Worm (Caenorhabditis elegans) whole organism, L4 larva: ENCODE results near the gene tomm-22.

Experiments
- F26F4.8 ChIP-seq: fragments of 200-800 bp; sonication (Bioruptor generic); conservative IDR thresholded peaks from 2 replicates; pipeline ENCODE4 v1.3.6; 2022; ENCODE audit warnings: missing genetic modification characterization, missing compliant biosample characterization
- F44E2.7 ChIP-seq: fragments of 200-800 bp; sonication (Bioruptor generic); IDR thresholded peaks from 2 replicates; pipeline ENCODE4 v2.1.2; 2022; ENCODE audit warnings: missing genetic modification characterization, missing compliant biosample characterization
- Y75B8A.6 ChIP-seq: fragments of 200-800 bp; sonication (Bioruptor generic); IDR thresholded peaks from 2 replicates; pipeline ENCODE4 v1.3.6; 2022; ENCODE audit warnings: missing genetic modification reagents, missing genetic modification characterization, missing compliant biosample characterization
- ZK337.2 ChIP-seq: fragments of 200-800 bp; sonication (Bioruptor generic); IDR thresholded peaks from 2 replicates; pipeline ENCODE4 v1.3.6; 2022; ENCODE audit warnings: missing genetic modification reagents, missing genetic modification characterization, missing compliant biosample characterization
- ZK546.5 ChIP-seq, 2 experiments: sonication (generic microtip); optimal IDR thresholded peaks; 2 replicates each; lab custom pipeline; 2017; ENCODE audit warnings: missing biosample characterization in 2 of 2, missing genetic modification characterization in 2 of 2
- aly-2 ChIP-seq: sonication (generic microtip); optimal IDR thresholded peaks from 2 replicates; lab custom pipeline; 2018; ENCODE audit warnings: missing biosample characterization, missing genetic modification characterization
- ama-1 ChIP-seq: fragments of 150-350 bp; optimal IDR thresholded peaks from 2 replicates; lab custom pipeline; 2014; ENCODE audit warnings: inconsistent platforms, mixed read lengths
- attf-4 ChIP-seq: sonication (generic microtip); optimal IDR thresholded peaks from 3 replicates; lab custom pipeline; 2017; ENCODE audit warnings: missing biosample characterization, missing genetic modification characterization
- ceh-20 ChIP-seq: fragments of 200-800 bp; sonication (Bioruptor generic); IDR thresholded peaks from 2 replicates; pipeline ENCODE4 v1.3.6; 2022; ENCODE audit warnings: missing genetic modification reagents, missing genetic modification characterization, missing compliant biosample characterization
- ceh-44 ChIP-seq: fragments of 200-800 bp; sonication (Bioruptor generic); IDR thresholded peaks from 2 replicates; pipeline ENCODE4 v1.3.6; 2022; ENCODE audit warnings: missing genetic modification reagents, missing genetic modification characterization, missing compliant biosample characterization
- ceh-82 ChIP-seq: sonication (generic microtip); optimal IDR thresholded peaks from 2 replicates; lab custom pipeline; 2017; ENCODE audit warnings: missing biosample characterization, missing genetic modification characterization
- ces-1 ChIP-seq: fragments of 150-350 bp; sonication (generic microtip); optimal IDR thresholded peaks from 4 replicates; lab custom pipeline; 2014; ENCODE audit warnings: missing biosample characterization, missing genetic modification reagents, missing genetic modification characterization
- cey-2 ChIP-seq: sonication (generic microtip); optimal IDR thresholded peaks from 3 replicates; lab custom pipeline; 2017; ENCODE audit warnings: missing genetic modification characterization, mild to moderate bottlenecking, missing compliant biosample characterization, antibody characterized with exemption, borderline replicate concordance; ENCODE audit not compliant: insufficient read depth
- daf-16 ChIP-seq, 3 experiments: sonication (generic microtip); optimal IDR thresholded peaks; 2 replicates each; lab custom pipeline; 2016 to 2017; ENCODE audit warnings: missing genetic modification characterization in 3 of 3, missing genetic modification reagents in 3 of 3, mild to moderate bottlenecking in 2 of 3, missing compliant biosample characterization in 2 of 3, missing biosample characterization in 1 of 3, moderate library complexity in 1 of 3
- dmd-6 ChIP-seq: fragments of 200-800 bp; sonication (Bioruptor generic); IDR thresholded peaks from 2 replicates; pipeline ENCODE4 v1.3.6; 2022; ENCODE audit warnings: missing genetic modification reagents, missing genetic modification characterization, missing compliant biosample characterization
- dpl-1 ChIP-seq: fragments of 150-350 bp; optimal IDR thresholded peaks from 2 replicates; lab custom pipeline; 2014; ENCODE audit warnings: missing biosample characterization, missing genetic modification reagents, missing genetic modification characterization
- duxl-1 ChIP-seq: sonication (generic microtip); optimal IDR thresholded peaks from 2 replicates; lab custom pipeline; 2016; ENCODE audit warnings: mild to moderate bottlenecking, missing genetic modification characterization, moderate library complexity, missing compliant biosample characterization; ENCODE audit not compliant: poor library complexity
- fos-1 ChIP-seq: fragments of 150-350 bp; optimal IDR thresholded peaks from 2 replicates; lab custom pipeline; 2014; ENCODE audit warnings: missing biosample characterization, missing genetic modification characterization
- gei-8 ChIP-seq: fragments of 200-800 bp; sonication (Bioruptor generic); optimal IDR thresholded peaks from 2 replicates; lab custom pipeline; 2018; ENCODE audit warnings: mild to moderate bottlenecking, missing genetic modification characterization, missing compliant biosample characterization
- hlh-11 ChIP-seq: fragments of 200-800 bp; sonication (Bioruptor generic); optimal IDR thresholded peaks from 2 replicates; lab custom pipeline; 2018; ENCODE audit warnings: mild to moderate bottlenecking, missing genetic modification characterization, missing compliant biosample characterization
- hlh-30 ChIP-seq: sonication (generic microtip); optimal IDR thresholded peaks from 2 replicates; lab custom pipeline; 2017; ENCODE audit warnings: antibody characterized with exemption, mild to moderate bottlenecking, missing genetic modification characterization, missing compliant biosample characterization; ENCODE audit not compliant: insufficient read depth
- lin-1 ChIP-seq: fragments of 200-800 bp; sonication (Bioruptor generic); IDR thresholded peaks from 2 replicates; pipeline ENCODE4 v1.3.6; 2022; ENCODE audit warnings: missing genetic modification reagents, missing genetic modification characterization, missing compliant biosample characterization
- lin-29 ChIP-seq: fragments of 200-800 bp; sonication (Bioruptor generic); IDR thresholded peaks from 2 replicates; pipeline ENCODE4 v1.3.6; 2022; ENCODE audit warnings: missing genetic modification reagents, missing genetic modification characterization, missing compliant biosample characterization
- lir-3 ChIP-seq: sonication (generic microtip); optimal IDR thresholded peaks from 2 replicates; lab custom pipeline; 2016; ENCODE audit warnings: mild to moderate bottlenecking, missing genetic modification characterization, missing compliant biosample characterization
- madf-9 ChIP-seq: fragments of 200-800 bp; sonication (Bioruptor generic); conservative IDR thresholded peaks from 2 replicates; pipeline ENCODE4 v1.3.6; 2022; ENCODE audit warnings: missing genetic modification reagents, missing genetic modification characterization, missing compliant biosample characterization
- mdl-1 ChIP-seq, 2 experiments: fragments of 150-350 bp in 1 of 2; sonication (generic microtip) in 1 of 2; optimal IDR thresholded peaks; 2 replicates each; lab custom pipeline; 2014 to 2017; ENCODE audit warnings: missing biosample characterization in 2 of 2, missing genetic modification characterization in 2 of 2
- mxl-2 ChIP-seq: fragments of 200-800 bp; sonication (Bioruptor generic); conservative IDR thresholded peaks from 2 replicates; pipeline ENCODE4 v1.3.6; 2022; ENCODE audit warnings: missing genetic modification reagents, missing genetic modification characterization, missing compliant biosample characterization
- nhr-11 ChIP-seq: fragments of 150-350 bp; optimal IDR thresholded peaks from 2 replicates; lab custom pipeline; 2014; ENCODE audit warnings: missing biosample characterization, missing genetic modification characterization
- nhr-111 ChIP-seq: fragments of 200-800 bp; sonication (Bioruptor generic); optimal IDR thresholded peaks from 2 replicates; lab custom pipeline; 2018; ENCODE audit warnings: mild to moderate bottlenecking, missing genetic modification characterization, missing compliant biosample characterization
- nhr-237 ChIP-seq: sonication (generic microtip); optimal IDR thresholded peaks from 2 replicates; lab custom pipeline; 2017; ENCODE audit warnings: missing biosample characterization, missing genetic modification characterization
- nhr-25 ChIP-seq: sonication (generic microtip); optimal IDR thresholded peaks from 2 replicates; lab custom pipeline; 2017; ENCODE audit warnings: missing genetic modification characterization, mild to moderate bottlenecking, missing compliant biosample characterization, antibody characterized with exemption, moderate library complexity, borderline replicate concordance; ENCODE audit not compliant: insufficient read depth
- nhr-41 ChIP-seq: fragments of 200-800 bp; sonication (Bioruptor generic); IDR thresholded peaks from 2 replicates; pipeline ENCODE4 v1.3.6; 2022; ENCODE audit warnings: missing genetic modification reagents, missing genetic modification characterization, missing compliant biosample characterization
- nhr-6 ChIP-seq: fragments of 150-350 bp; optimal IDR thresholded peaks from 2 replicates; lab custom pipeline; 2014; ENCODE audit warnings: missing biosample characterization, missing genetic modification characterization
- nhr-77 ChIP-seq: fragments of 150-350 bp; optimal IDR thresholded peaks from 2 replicates; lab custom pipeline; 2014; ENCODE audit warnings: missing biosample characterization, missing genetic modification characterization
- tag-97 ChIP-seq: fragments of 200-800 bp; sonication (Bioruptor generic); IDR thresholded peaks from 2 replicates; pipeline ENCODE4 v1.3.6; 2022; ENCODE audit warnings: missing genetic modification characterization, missing compliant biosample characterization
- unc-130 ChIP-seq: sonication (generic microtip); optimal IDR thresholded peaks from 2 replicates; lab custom pipeline; 2016; ENCODE audit warnings: missing genetic modification reagents, missing genetic modification characterization, missing compliant biosample characterization
- unc-39 ChIP-seq: sonication (generic microtip); optimal IDR thresholded peaks from 2 replicates; lab custom pipeline; 2017; ENCODE audit warnings: missing biosample characterization, missing genetic modification characterization
- unc-62 ChIP-seq, 3 experiments: fragments of 150-350 bp in 1 of 3; sonication (generic microtip); optimal IDR thresholded peaks in 2 of 3; peaks in 1 of 3; 1 replicate in 1 of 3; 2 replicates in 2 of 3; lab custom pipeline; 2014 to 2017; ENCODE audit warnings: missing biosample characterization in 3 of 3, missing genetic modification characterization in 3 of 3, missing genetic modification reagents in 3 of 3, missing genotype in 1 of 3
- vab-7 ChIP-seq: fragments of 200-800 bp; sonication (Bioruptor generic); IDR thresholded peaks from 2 replicates; pipeline ENCODE4 v1.3.6; 2022; ENCODE audit warnings: missing genetic modification reagents, missing genetic modification characterization, missing compliant biosample characterization
- zag-1 ChIP-seq: fragments of 150-350 bp; optimal IDR thresholded peaks from 2 replicates; lab custom pipeline; 2014; ENCODE audit warnings: missing biosample characterization, missing genetic modification characterization
- zip-11 ChIP-seq: fragments of 200-800 bp; sonication (Bioruptor generic); IDR thresholded peaks from 2 replicates; pipeline ENCODE4 v1.3.6; 2022; ENCODE audit warnings: missing genetic modification characterization, missing compliant biosample characterization

tomm-22 gene

ce11 chrII:470375-470774 is at the start of gene tomm-22:
Gene tomm-22, minus strand, starts transcription at chrII:470475.
- TF ChIP-seq hlh-30: no peak
- no peak for TF ChIP-seq nhr-25
- TF ChIP-seq vab-7 (GFP tag; lab: Robert Waterston, UW): no peak
- TF ChIP-seq ZK546.5 (tag; optimal IDR thresholded peaks at IDR 0.05; lab: Kevin White, UChicago): no peak
- no peak for TF ChIP-seq tag-97 (GFP tag; lab: Robert Waterston, UW)
- no peak for TF ChIP-seq fos-1 (tag; lab: Kevin White, UChicago)
- no peak for TF ChIP-seq F26F4.8 (GFP tag; lab: Robert Waterston, UW)
- no peak for TF ChIP-seq gei-8 (GFP tag; lab: Kevin White, UChicago)
- TF ChIP-seq mdl-1 (tag; optimal IDR thresholded peaks at IDR 0.05; lab: Kevin White, UChicago): no peak
- no peak for TF ChIP-seq lir-3 (tag; lab: Kevin White, UChicago)
- no peak for TF ChIP-seq dmd-6
- no peak for TF ChIP-seq nhr-237 (tag; lab: Kevin White, UChicago)
- no peak for TF ChIP-seq nhr-6 (tag; lab: Kevin White, UChicago)

ce11 chrII:515765-516164 is 45.5 kb upstream of the tomm-22 start, which contains the start of gene mab-9:
Gene mab-9, plus strand, starts transcription at chrII:516024.
- no peak for TF ChIP-seq attf-4 (tag; lab: Kevin White, UChicago)
- TF ChIP-seq unc-62 (GFP tag; optimal IDR thresholded peaks at IDR 0.05 in 1 of 2; lab: Kevin White, UChicago): peak in 1 of 2 experiments; percentile 5
- TF ChIP-seq unc-62 (tag; optimal IDR thresholded peaks at IDR 0.05; lab: Kevin White, UChicago): no peak
- TF ChIP-seq nhr-11 (tag; lab: Kevin White, UChicago): no peak
- TF ChIP-seq, all 104 proteins: peak for 1

- TF ChIP-seq unc-39 (tag; lab: Kevin White, UChicago): no peak
- TF ChIP-seq tag-97 (GFP tag; lab: Robert Waterston, UW): no peak
- TF ChIP-seq lin-1 (GFP tag; lab: Robert Waterston, UW): no peak
- no peak for TF ChIP-seq ama-1
- no peak for TF ChIP-seq unc-130 (GFP tag; lab: Kevin White, UChicago)
- no peak for TF ChIP-seq ZK337.2
- no peak for TF ChIP-seq aly-2
- TF ChIP-seq F44E2.7 (GFP tag; lab: Robert Waterston, UW): no peak
- TF ChIP-seq mxl-2: no peak
- no peak for TF ChIP-seq dpl-1 (GFP tag; lab: Kevin White, UChicago)
- TF ChIP-seq Y75B8A.6 (GFP tag; lab: Robert Waterston, UW): no peak
- no peak for TF ChIP-seq daf-16 (GFP tag; optimal IDR thresholded peaks at IDR 0.05; lab: Kevin White, UChicago)
- TF ChIP-seq daf-16 (tag; optimal IDR thresholded peaks at IDR 0.05; lab: Kevin White, UChicago): no peak
- TF ChIP-seq ceh-44 (GFP tag; lab: Robert Waterston, UW): no peak
- TF ChIP-seq ceh-20 (GFP tag; lab: Robert Waterston, UW): peak; percentile 25; the same call in 1 of the 2 replicates
- TF ChIP-seq unc-62 (GFP tag; optimal IDR thresholded peaks at IDR 0.05 in 1 of 2; lab: Kevin White, UChicago): peak in 1 of 2 experiments; percentile 40
- no peak for TF ChIP-seq unc-62 (tag; optimal IDR thresholded peaks at IDR 0.05; lab: Kevin White, UChicago)
- no peak for TF ChIP-seq nhr-41 (GFP tag; lab: Robert Waterston, UW)
- TF ChIP-seq cey-2: no peak
- TF ChIP-seq, all 104 proteins: peak for 2
Observed at ce11 chrII:512630-513029, 42.4 kb upstream of the tomm-22 start.

- TF ChIP-seq ceh-82 (no peak), ces-1 (no peak), zag-1 (tag; lab: Kevin White, UChicago) (no peak), daf-16 (GFP tag; optimal IDR thresholded peaks at IDR 0.05; lab: Kevin White, UChicago) (no peak), daf-16 (tag; optimal IDR thresholded peaks at IDR 0.05; lab: Kevin White, UChicago) (no peak), lin-29 (no peak), madf-9 (GFP tag; lab: Robert Waterston, UW) (no peak), nhr-77 (tag; lab: Kevin White, UChicago) (no peak), nhr-25 (no peak), Y75B8A.6 (GFP tag; lab: Robert Waterston, UW) (no peak), zip-11 (GFP tag; lab: Robert Waterston, UW) (no peak), nhr-111 (GFP tag; lab: Kevin White, UChicago) (no peak), mdl-1 (tag; optimal IDR thresholded peaks at IDR 0.05; lab: Kevin White, UChicago) (no peak), duxl-1 (no peak), hlh-11 (tag; lab: Kevin White, UChicago) (no peak)
Observed at ce11 chrII:511968-512367, 41.7 kb upstream of the tomm-22 start.
